Worm (Caenorhabditis elegans) whole organism, L1 larva: Measurements from ENCODE around the gene C45B11.6.
A peak's percentile ranks its signal among the peaks of the same experiment; 100 is the strongest.

Experiments
- F16B12.6 ChIP-seq: fragments of 150-350 bp; optimal IDR thresholded peaks from 2 replicates; lab custom pipeline; 2014; ENCODE audit warnings: missing biosample characterization, missing genetic modification characterization
- blmp-1 ChIP-seq: fragments of 150-350 bp; optimal IDR thresholded peaks from 2 replicates; lab custom pipeline; 2014; ENCODE audit warnings: missing biosample characterization, missing genetic modification characterization
- ceh-63 ChIP-seq: fragments of 200-800 bp; sonication (Bioruptor generic); optimal IDR thresholded peaks from 2 replicates; lab custom pipeline; 2018; ENCODE audit warnings: mild to moderate bottlenecking, missing genetic modification characterization, missing compliant biosample characterization
- ceh-88 ChIP-seq: fragments of 200-800 bp; sonication (Bioruptor generic); IDR thresholded peaks from 2 replicates; pipeline ENCODE4 v1.3.6; 2022; ENCODE audit warnings: missing genetic modification characterization, missing compliant biosample characterization
- ces-1 ChIP-seq: fragments of 150-350 bp; optimal IDR thresholded peaks from 2 replicates; lab custom pipeline; 2014; ENCODE audit warnings: missing biosample characterization, missing genetic modification reagents, missing genetic modification characterization
- dpl-1 ChIP-seq, 3 experiments: fragments of 150-350 bp in 2 of 3; sonication (generic microtip) in 1 of 3; optimal IDR thresholded peaks; 2 replicates each; lab custom pipeline; 2014 to 2017; ENCODE audit warnings: missing biosample characterization in 3 of 3, missing genetic modification characterization in 3 of 3, missing genetic modification reagents in 3 of 3
- dsc-1 ChIP-seq: sonication (generic microtip); optimal IDR thresholded peaks from 2 replicates; lab custom pipeline; 2016; ENCODE audit warnings: mild to moderate bottlenecking, missing genetic modification characterization, missing compliant biosample characterization
- efl-1 ChIP-seq, 4 experiments: fragments of 150-350 bp; optimal IDR thresholded peaks in 3 of 4; peaks in 1 of 4; 1 replicate in 1 of 4; 2 replicates in 3 of 4; lab custom pipeline; 2014; ENCODE audit warnings: missing biosample characterization in 2 of 4, missing genetic modification characterization in 2 of 4, missing genetic modification reagents in 2 of 4
- elt-2 ChIP-seq: sonication (generic microtip); optimal IDR thresholded peaks from 2 replicates; lab custom pipeline; 2016; ENCODE audit warnings: missing genetic modification characterization, mild to moderate bottlenecking, inconsistent platforms, missing compliant biosample characterization, missing genetic modification reagents
- fkh-8 ChIP-seq: sonication (generic microtip); optimal IDR thresholded peaks from 2 replicates; lab custom pipeline; 2016; ENCODE audit warnings: mild to moderate bottlenecking, missing genetic modification characterization, missing compliant biosample characterization
- grh-1 ChIP-seq: fragments of 200-800 bp; sonication (Bioruptor generic); IDR thresholded peaks from 2 replicates; pipeline ENCODE4 v1.3.6; 2022; ENCODE audit warnings: missing genetic modification reagents, missing genetic modification characterization, missing compliant biosample characterization
- hlh-4 ChIP-seq: sonication (generic microtip); optimal IDR thresholded peaks from 2 replicates; lab custom pipeline; 2016; ENCODE audit warnings: mild to moderate bottlenecking, missing genetic modification characterization, missing compliant biosample characterization
- isw-1 ChIP-seq: fragments of 200-800 bp; sonication (Bioruptor generic); IDR thresholded peaks from 2 replicates; pipeline ENCODE4 v1.3.6; 2022; ENCODE audit warnings: missing genetic modification characterization, missing compliant biosample characterization
- lin-14 ChIP-seq: fragments of 200-800 bp; sonication (Bioruptor generic); optimal IDR thresholded peaks from 2 replicates; lab custom pipeline; 2018; ENCODE audit warnings: mild to moderate bottlenecking, missing genetic modification characterization, moderate library complexity, missing compliant biosample characterization
- lin-15B ChIP-seq: fragments of 150-350 bp; sonication (generic microtip); optimal IDR thresholded peaks from 3 replicates; lab custom pipeline; 2014; ENCODE audit warnings: missing biosample characterization, missing genetic modification characterization
- lin-39 ChIP-seq: fragments of 150-350 bp; optimal IDR thresholded peaks from 2 replicates; lab custom pipeline; 2014; ENCODE audit warnings: missing biosample characterization, missing genetic modification reagents, missing genetic modification characterization
- lir-3 ChIP-seq: sonication (generic microtip); optimal IDR thresholded peaks from 2 replicates; lab custom pipeline; 2016; ENCODE audit warnings: mild to moderate bottlenecking, missing genetic modification characterization, moderate library complexity, missing compliant biosample characterization; ENCODE audit not compliant: poor library complexity
- nhr-12 ChIP-seq: sonication (generic microtip); optimal IDR thresholded peaks from 2 replicates; lab custom pipeline; 2017; ENCODE audit warnings: missing biosample characterization, missing genetic modification characterization
- nhr-237 ChIP-seq: fragments of 150-350 bp; optimal IDR thresholded peaks from 2 replicates; lab custom pipeline; 2014; ENCODE audit warnings: missing biosample characterization, missing genetic modification characterization
- nhr-28 ChIP-seq: fragments of 150-350 bp; optimal IDR thresholded peaks from 2 replicates; lab custom pipeline; 2014; ENCODE audit warnings: missing biosample characterization, missing genetic modification characterization
- nhr-71 ChIP-seq: sonication (generic microtip); optimal IDR thresholded peaks from 2 replicates; lab custom pipeline; 2016; ENCODE audit warnings: mild to moderate bottlenecking, missing genetic modification characterization, moderate library complexity, missing compliant biosample characterization
- nhr-77 ChIP-seq: fragments of 150-350 bp; optimal IDR thresholded peaks from 2 replicates; lab custom pipeline; 2014; ENCODE audit warnings: missing biosample characterization, missing genetic modification characterization
- nhr-90 ChIP-seq: sonication (generic microtip); optimal IDR thresholded peaks from 2 replicates; lab custom pipeline; 2016; ENCODE audit warnings: mild to moderate bottlenecking, missing genetic modification characterization, missing compliant biosample characterization; ENCODE audit not compliant: poor library complexity
- rnt-1 ChIP-seq: sonication (generic microtip); optimal IDR thresholded peaks from 2 replicates; lab custom pipeline; 2016; ENCODE audit warnings: mild to moderate bottlenecking, missing genetic modification characterization, moderate library complexity, missing compliant biosample characterization
- swsn-7 ChIP-seq: sonication (generic microtip); optimal IDR thresholded peaks from 2 replicates; lab custom pipeline; 2016; ENCODE audit warnings: missing genetic modification characterization, missing compliant biosample characterization
- tlp-1 ChIP-seq: fragments of 150-350 bp; optimal IDR thresholded peaks from 2 replicates; lab custom pipeline; 2014; ENCODE audit warnings: missing biosample characterization, missing genetic modification characterization
- unc-30 ChIP-seq: sonication (generic microtip); optimal IDR thresholded peaks from 2 replicates; lab custom pipeline; 2017; ENCODE audit warnings: missing biosample characterization, missing genetic modification characterization
- unc-86 ChIP-seq: sonication (generic microtip); optimal IDR thresholded peaks from 2 replicates; lab custom pipeline; 2016; ENCODE audit warnings: missing genetic modification characterization, missing compliant biosample characterization
- unc-98 ChIP-seq: fragments of 200-800 bp; sonication (Bioruptor generic); IDR thresholded peaks from 2 replicates; pipeline ENCODE4 v1.3.6; 2022; ENCODE audit warnings: missing genetic modification characterization, missing compliant biosample characterization
- zip-4 ChIP-seq: fragments of 200-800 bp; sonication (Bioruptor generic); optimal IDR thresholded peaks from 2 replicates; lab custom pipeline; 2018; ENCODE audit warnings: mild to moderate bottlenecking, missing genetic modification characterization, moderate library complexity, missing compliant biosample characterization
- ztf-11 ChIP-seq, 2 experiments: sonication (generic microtip); optimal IDR thresholded peaks; 2 replicates each; lab custom pipeline; 2016 to 2017; ENCODE audit warnings: missing genetic modification characterization in 2 of 2, missing biosample characterization in 1 of 2, missing compliant biosample characterization in 1 of 2
- ztf-4 ChIP-seq: fragments of 150-350 bp; optimal IDR thresholded peaks from 2 replicates; lab custom pipeline; 2014; ENCODE audit warnings: missing biosample characterization, missing genetic modification characterization

C45B11.6 gene

DNA sequence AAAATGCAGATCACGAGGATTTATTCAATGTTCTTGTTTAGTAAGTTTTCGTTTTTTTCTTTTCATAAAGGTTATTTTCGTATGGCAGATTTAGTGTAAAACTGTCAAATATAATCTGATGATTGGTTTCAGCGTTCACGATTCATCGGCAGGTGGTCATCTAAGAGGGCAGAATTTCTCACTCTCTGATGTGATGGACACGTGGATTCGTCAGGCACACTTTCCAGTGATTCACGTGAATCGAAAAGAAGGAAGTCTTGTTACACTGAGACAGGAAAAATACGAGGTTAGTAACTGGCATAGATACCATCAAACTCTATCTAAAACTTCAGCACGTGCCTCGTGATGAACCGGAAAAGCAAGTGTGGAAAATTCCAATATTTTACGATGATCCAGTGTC, 50.8 kb downstream of the C45B11.6 start (continued):
- TF ChIP-seq zip-4 (no peak), swsn-7 (tag; lab: Kevin White, UChicago) (no peak), fkh-8 (tag; lab: Kevin White, UChicago) (no peak), lir-3 (tag; lab: Kevin White, UChicago) (no peak), grh-1 (GFP tag; lab: Robert Waterston, UW) (no peak), nhr-71 (tag; lab: Kevin White, UChicago) (peak; percentile 3), hlh-4 (tag; lab: Kevin White, UChicago) (no peak), F16B12.6 (tag; lab: Kevin White, UChicago) (no peak), lin-14 (peak; percentile 57), nhr-77 (tag; lab: Kevin White, UChicago) (no peak), lin-39 (tag; lab: Kevin White, UChicago) (no peak), elt-2 (tag; lab: Kevin White, UChicago) (no peak), ztf-4 (tag; lab: Kevin White, UChicago) (no peak), nhr-12 (tag; lab: Kevin White, UChicago) (no peak), unc-30 (no peak), nhr-90 (tag; lab: Kevin White, UChicago) (no peak), efl-1 (optimal IDR thresholded peaks at IDR 0.05; lab: Kevin White, UChicago) (no peak), efl-1 (GFP tag; optimal IDR thresholded peaks at IDR 0.05 in 1 of 2; lab: Kevin White, UChicago) (peak in 1 of 2 experiments; percentile 39), unc-98 (GFP tag; lab: Robert Waterston, UW) (no peak), ceh-63 (GFP tag; lab: Kevin White, UChicago) (no peak), tlp-1 (tag; lab: Kevin White, UChicago) (no peak), nhr-237 (tag; lab: Kevin White, UChicago) (no peak), isw-1 (GFP tag; lab: Robert Waterston, UW) (no peak), nhr-28 (tag; lab: Kevin White, UChicago) (no peak), dpl-1 (GFP tag; optimal IDR thresholded peaks at IDR 0.05; lab: Kevin White, UChicago) (no peak), lin-15B (tag; lab: Kevin White, UChicago) (no peak), ceh-88 (GFP tag; lab: Robert Waterston, UW) (no peak), blmp-1 (peak; percentile 19), ces-1 (no peak), unc-86 (no peak), rnt-1 (no peak), ztf-11 (tag; optimal IDR thresholded peaks at IDR 0.05; lab: Kevin White, UChicago) (no peak), dsc-1 (tag; lab: Kevin White, UChicago) (no peak)
